Worm (Caenorhabditis elegans): Measurements from ENCODE around the gene C14A6.12.
A peak's percentile ranks its signal among the peaks of the same experiment; 100 is the strongest.

The C14A6.12 gene

DNA sequence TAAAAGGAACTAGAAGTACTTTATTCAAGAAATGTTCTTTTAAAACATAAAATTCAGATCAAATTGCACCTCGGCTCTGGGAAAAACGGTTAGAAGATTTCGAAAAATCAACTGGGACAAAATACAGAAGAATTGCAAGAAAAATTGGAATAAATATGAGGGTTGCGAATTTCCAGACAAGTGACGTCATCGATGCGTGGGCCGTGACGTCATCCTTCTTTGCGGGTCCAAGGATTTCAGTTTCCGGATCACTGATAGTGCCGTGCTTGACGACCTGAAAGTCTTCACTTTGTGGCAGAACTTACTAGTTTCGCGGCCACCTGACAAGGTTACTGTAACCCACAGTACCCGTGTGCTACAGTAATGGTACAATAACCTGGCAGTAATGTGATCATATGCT lies 966 bp upstream of the C14A6.12 start:
- no peak for TF ChIP-seq mml-1 (tag; optimal IDR thresholded peaks at IDR 0.05)
- no peak for TF ChIP-seq elt-1 (tag; optimal IDR thresholded peaks at IDR 0.05)
- TF ChIP-seq fkh-2 (tag; optimal IDR thresholded peaks at IDR 0.05) = no peak
- TF ChIP-seq zag-1 (tag; optimal IDR thresholded peaks at IDR 0.05) = no peak
- TF ChIP-seq nhr-25 (tag; optimal IDR thresholded peaks at IDR 0.05) = no peak
- no peak for TF ChIP-seq hmg-11 (tag; optimal IDR thresholded peaks at IDR 0.05)
- no peak for TF ChIP-seq elt-2 (tag; optimal IDR thresholded peaks at IDR 0.05)
- TF ChIP-seq ama-1 (optimal IDR thresholded peaks at IDR 0.05) = no peak
- TF ChIP-seq ceh-28 (tag; optimal IDR thresholded peaks at IDR 0.05) = no peak
- no peak for TF ChIP-seq fos-1 (tag; optimal IDR thresholded peaks at IDR 0.05)
- TF ChIP-seq elt-3 (tag; optimal IDR thresholded peaks at IDR 0.05) = no peak
- no peak for TF ChIP-seq pqm-1 (tag; optimal IDR thresholded peaks at IDR 0.05)
- no peak for TF ChIP-seq nhr-28 (tag; optimal IDR thresholded peaks at IDR 0.05)
- no peak for TF ChIP-seq daf-12 (tag; optimal IDR thresholded peaks at IDR 0.05)
- TF ChIP-seq pha-4 (tag; optimal IDR thresholded peaks at IDR 0.05) = no peak
- TF ChIP-seq nhr-43 (tag; optimal IDR thresholded peaks at IDR 0.05; ENCODE audit: poor library complexity, severe bottlenecking) = no peak

DNA sequence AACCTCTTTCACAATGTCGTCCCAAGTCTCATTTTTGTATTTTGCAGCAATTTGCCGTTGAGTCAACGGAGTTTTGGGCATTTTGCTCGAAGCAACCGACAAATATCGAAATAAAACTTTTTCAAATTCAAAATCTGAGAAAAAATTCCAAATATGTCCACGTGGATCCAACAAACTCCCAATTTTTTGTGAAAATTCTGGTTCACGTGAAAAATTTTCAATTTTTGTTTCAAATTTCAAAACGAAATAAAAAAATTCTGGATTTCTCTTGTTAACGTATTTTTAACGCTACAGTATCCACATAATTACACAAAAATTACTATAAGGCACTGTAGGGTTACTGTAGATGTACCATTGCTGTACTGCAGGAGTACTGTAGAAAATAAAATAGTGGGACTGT lies 1.2 kb downstream of the C14A6.12 start, which contains the start of gene C14A6.13:
Gene C14A6.13 (minus strand): TSS at position 101 of the 400 bp plus-strand sequence.
- no peak for TF ChIP-seq pqm-1 (tag; optimal IDR thresholded peaks at IDR 0.05)
- no peak for TF ChIP-seq jun-1 (tag; optimal IDR thresholded peaks at IDR 0.05)
- no peak for TF ChIP-seq nhr-12 (tag; optimal IDR thresholded peaks at IDR 0.05)
- no peak for TF ChIP-seq nfya-1 (tag; optimal IDR thresholded peaks at IDR 0.05; ENCODE audit: insufficient read depth)
- no peak for TF ChIP-seq nhr-77 (tag; optimal IDR thresholded peaks at IDR 0.05)
- no peak for TF ChIP-seq ceh-82 (tag; optimal IDR thresholded peaks at IDR 0.05)
- no peak for TF ChIP-seq nhr-28 (tag; optimal IDR thresholded peaks at IDR 0.05)
- TF ChIP-seq mml-1 (tag; optimal IDR thresholded peaks at IDR 0.05) = no peak
- no peak for TF ChIP-seq R02D3.7 (tag; optimal IDR thresholded peaks at IDR 0.05)
- no peak for TF ChIP-seq nhr-25 (tag; optimal IDR thresholded peaks at IDR 0.05)
- TF ChIP-seq nhr-11 (tag; optimal IDR thresholded peaks at IDR 0.05) = no peak
- no peak for TF ChIP-seq daf-12 (tag; optimal IDR thresholded peaks at IDR 0.05)
- no peak for TF ChIP-seq ZK546.5 (tag; optimal IDR thresholded peaks at IDR 0.05)
- TF ChIP-seq nhr-43 (tag; optimal IDR thresholded peaks at IDR 0.05; ENCODE audit: poor library complexity, severe bottlenecking) = no peak
- no peak for TF ChIP-seq nhr-237 (tag; optimal IDR thresholded peaks at IDR 0.05)
- TF ChIP-seq ama-1 (optimal IDR thresholded peaks at IDR 0.05) = no peak

DNA sequence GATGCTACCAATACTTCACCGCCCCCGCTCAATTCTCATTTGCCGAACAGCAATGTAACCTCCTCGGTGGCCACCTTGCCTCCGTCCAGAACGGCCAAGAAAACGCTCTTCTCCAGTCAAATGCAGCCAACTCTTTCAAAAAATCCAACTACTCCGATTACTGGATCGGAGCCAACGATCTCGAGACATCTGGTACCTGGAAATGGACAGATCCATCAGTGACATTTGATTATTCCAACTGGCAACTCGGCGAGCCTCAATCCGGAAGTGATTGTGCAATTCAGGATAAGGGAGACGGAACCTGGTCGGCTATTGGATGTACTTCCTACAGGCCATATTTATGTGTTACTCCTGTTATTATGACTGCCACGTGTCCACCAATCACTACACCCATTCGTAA lies 4.3 kb downstream of the C14A6.12 start:
- TF ChIP-seq pha-4 (tag; optimal IDR thresholded peaks at IDR 0.05) = no peak
- no peak for TF ChIP-seq lin-15B (tag; optimal IDR thresholded peaks at IDR 0.05)
- TF ChIP-seq ztf-11 (tag; optimal IDR thresholded peaks at IDR 0.05) = no peak
- no peak for TF ChIP-seq nhr-237 (tag; optimal IDR thresholded peaks at IDR 0.05)
- no peak for TF ChIP-seq tbx-2 (tag; optimal IDR thresholded peaks at IDR 0.05)
- no peak for TF ChIP-seq lsy-12 (tag; optimal IDR thresholded peaks at IDR 0.05)
- no peak for TF ChIP-seq hmg-11 (tag; optimal IDR thresholded peaks at IDR 0.05)
- no peak for TF ChIP-seq ztf-4 (tag; optimal IDR thresholded peaks at IDR 0.05)
- TF ChIP-seq unc-62 (GFP tag; optimal IDR thresholded peaks at IDR 0.05) = no peak
- TF ChIP-seq R02D3.7 (tag; optimal IDR thresholded peaks at IDR 0.05) = no peak
- TF ChIP-seq nfya-1 (tag; optimal IDR thresholded peaks at IDR 0.05; ENCODE audit: insufficient read depth) = no peak
- TF ChIP-seq eor-1 (tag; optimal IDR thresholded peaks at IDR 0.05) = no peak
- no peak for TF ChIP-seq elt-3 (tag; optimal IDR thresholded peaks at IDR 0.05)
- TF ChIP-seq nhr-77 (tag; optimal IDR thresholded peaks at IDR 0.05) = no peak
- TF ChIP-seq ceh-28 (tag; optimal IDR thresholded peaks at IDR 0.05) = no peak
- no peak for TF ChIP-seq fkh-10 (GFP tag; optimal IDR thresholded peaks at IDR 0.05)
- TF ChIP-seq fkh-2 (tag; optimal IDR thresholded peaks at IDR 0.05) = no peak
- no peak for TF ChIP-seq zag-1 (tag; optimal IDR thresholded peaks at IDR 0.05)
- no peak for TF ChIP-seq daf-12 (tag; optimal IDR thresholded peaks at IDR 0.05)

DNA sequence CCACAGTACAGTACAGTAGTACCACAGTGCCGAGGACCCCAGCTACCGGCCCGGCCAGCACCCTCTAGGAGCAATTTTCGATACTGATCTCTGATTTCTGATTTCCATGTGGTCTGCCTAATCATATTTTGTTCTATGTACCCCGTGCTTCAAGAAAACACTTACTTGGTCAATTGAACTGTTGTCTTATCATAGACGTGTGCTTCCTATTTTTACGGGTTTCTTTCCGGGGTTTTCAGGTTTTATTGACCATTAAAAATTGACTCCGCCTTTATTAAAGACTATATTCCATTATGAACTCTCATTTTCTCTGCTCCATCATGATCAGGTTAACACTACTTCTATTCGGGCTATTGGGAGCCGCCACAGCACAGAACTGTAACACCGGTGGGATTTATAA lies 4.8 kb downstream of the C14A6.12 start, which contains the start of gene clec-48:
Gene clec-48 (plus strand): TSS at position 320 of the 400 bp plus-strand sequence.
- TF ChIP-seq egl-27 (tag; optimal IDR thresholded peaks at IDR 0.05) (no peak), pqm-1 (tag; optimal IDR thresholded peaks at IDR 0.05) (peak; percentile 66), elt-2 (tag; optimal IDR thresholded peaks at IDR 0.05) (peak; percentile 50)

DNA sequence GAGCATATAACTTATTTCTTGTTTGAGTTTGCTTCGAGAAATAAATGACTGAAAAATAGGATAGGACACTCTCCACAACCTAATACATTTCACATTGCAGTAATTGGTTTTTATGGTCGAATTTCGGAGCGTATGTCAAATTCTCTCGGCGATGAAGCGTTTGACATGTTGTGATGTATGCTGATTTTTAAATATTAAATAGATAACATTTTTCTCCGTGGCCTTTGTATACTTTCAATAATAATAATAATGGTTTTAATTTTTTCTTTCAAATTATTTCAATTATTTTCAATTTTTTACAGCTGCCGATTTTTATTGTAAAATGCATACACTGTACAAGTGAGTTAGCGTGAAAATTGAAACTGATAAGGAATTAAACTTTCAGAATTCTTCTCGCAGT lies 16.4 kb downstream of the C14A6.12 start, which contains the start of gene C14A6.3:
Gene C14A6.3 (plus strand): TSS at position 301 of the 400 bp plus-strand sequence.
- no peak for TF ChIP-seq jun-1 (tag; optimal IDR thresholded peaks at IDR 0.05)
- no peak for TF ChIP-seq nhr-77 (tag; optimal IDR thresholded peaks at IDR 0.05)
- no peak for TF ChIP-seq snpc-4 (tag; optimal IDR thresholded peaks at IDR 0.05)

Data from whole organism, L3 larva.